Worm (Caenorhabditis elegans): Measurements from ENCODE around the gene mrpl-41.

DNA sequence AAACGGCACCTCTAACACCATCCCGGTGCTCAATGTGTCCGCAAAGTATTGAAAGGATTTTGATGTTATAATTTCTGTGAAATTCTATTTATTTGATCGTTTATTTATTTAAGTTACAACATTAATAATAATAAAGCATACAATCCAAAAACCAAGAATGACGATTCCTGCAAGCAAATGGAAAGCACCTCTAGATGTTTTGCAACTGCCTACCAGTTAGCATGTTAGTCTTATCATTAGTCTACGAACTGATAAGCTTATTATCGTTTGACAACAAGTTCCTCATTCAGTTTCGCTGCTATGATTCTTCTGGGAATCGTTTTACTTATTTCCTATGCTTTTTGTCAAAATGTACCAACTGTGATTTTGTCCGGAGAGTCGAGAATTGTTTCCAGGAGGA, 10.9 kb downstream of the mrpl-41 start, which contains the start of gene K01A2.6:
- TF ChIP-seq ceh-13 (GFP tag; optimal IDR thresholded peaks at IDR 0.05) (no peak), hnd-1 (tag; optimal IDR thresholded peaks at IDR 0.05) (no peak), ama-1 (optimal IDR thresholded peaks at IDR 0.05) (no peak), pes-1 (GFP tag; IDR thresholded peaks at IDR 0.05) (no peak), F13C5.2 (tag; optimal IDR thresholded peaks at IDR 0.05) (no peak), tra-4 (tag; optimal IDR thresholded peaks at IDR 0.05) (no peak), tbx-37 (GFP tag; conservative IDR thresholded peaks at IDR 0.05) (no peak), tbx-11 (GFP tag; IDR thresholded peaks at IDR 0.05) (no peak), ets-7 (tag; optimal IDR thresholded peaks at IDR 0.05) (no peak), flt-1 (GFP tag; IDR thresholded peaks at IDR 0.05) (no peak)
